Fruit fly (Drosophila melanogaster) whole organism, prepupa: ENCODE results near the gene Syx18.

Experiments used
- Blimp-1 ChIP-seq: fragments of 200-800 bp; sonication (Bioruptor generic); optimal IDR thresholded peaks from 3 replicates; lab custom pipeline; 2017; ENCODE audit warnings: missing biosample characterization, missing genetic modification characterization, mild to moderate bottlenecking, moderate library complexity, missing genetic modification reagents
- CG10631 ChIP-seq: fragments of 200-800 bp; sonication (Bioruptor generic); optimal IDR thresholded peaks from 2 replicates; lab custom pipeline; 2016; ENCODE audit warnings: missing biosample characterization, missing genetic modification characterization
- CG1621 ChIP-seq: fragments of 200-800 bp; sonication (Bioruptor generic); optimal IDR thresholded peaks from 3 replicates; lab custom pipeline; 2018; ENCODE audit warnings: missing biosample characterization, mild to moderate bottlenecking, missing genetic modification characterization
- CG16779 ChIP-seq: fragments of 200-800 bp; sonication (Bioruptor generic); optimal IDR thresholded peaks from 3 replicates; lab custom pipeline; 2017; ENCODE audit warnings: missing biosample characterization, mild to moderate bottlenecking, missing genetic modification characterization
- CG3032 ChIP-seq: fragments of 200-800 bp; optimal IDR thresholded peaks from 2 replicates; lab custom pipeline; 2019; ENCODE audit warnings: missing biosample characterization, mild to moderate bottlenecking, missing genetic modification characterization, moderate library complexity
- CG32006 ChIP-seq: fragments of 200-800 bp; sonication (Bioruptor generic); optimal IDR thresholded peaks from 3 replicates; lab custom pipeline; 2017; ENCODE audit warnings: missing biosample characterization, mild to moderate bottlenecking, missing genetic modification characterization
- CG6163 ChIP-seq: fragments of 200-800 bp; sonication (Bioruptor generic); IDR thresholded peaks from 3 replicates; pipeline ENCODE4 v1.3.6; 2022; ENCODE audit warnings: missing biosample characterization, missing genetic modification characterization
- CG6792 ChIP-seq: fragments of 200-800 bp; sonication (Bioruptor generic); optimal IDR thresholded peaks from 3 replicates; lab custom pipeline; 2016; ENCODE audit warnings: missing biosample characterization, missing genetic modification characterization
- CG6808 ChIP-seq: fragments of 200-800 bp; sonication (Bioruptor generic); optimal IDR thresholded peaks from 3 replicates; lab custom pipeline; 2017; ENCODE audit warnings: missing biosample characterization, missing genetic modification characterization, mild to moderate bottlenecking, moderate library complexity, missing genetic modification reagents
- CG6854 ChIP-seq: fragments of 200-800 bp; sonication (Bioruptor generic); optimal IDR thresholded peaks from 2 replicates; lab custom pipeline; 2017; ENCODE audit warnings: missing biosample characterization, mild to moderate bottlenecking, missing genetic modification characterization
- CG8119 ChIP-seq: fragments of 200-800 bp; sonication (Bioruptor generic); IDR thresholded peaks from 3 replicates; pipeline ENCODE4 v1.3.6; 2022; ENCODE audit warnings: missing biosample characterization, missing genetic modification characterization
- CG8319 ChIP-seq: fragments of 200-800 bp; sonication (Bioruptor generic); optimal IDR thresholded peaks from 3 replicates; lab custom pipeline; 2016; ENCODE audit warnings: missing biosample characterization, missing genetic modification characterization
- CG8632 ChIP-seq: fragments of 200-800 bp; sonication (Bioruptor generic); optimal IDR thresholded peaks from 3 replicates; lab custom pipeline; 2016; ENCODE audit warnings: missing biosample characterization, missing genetic modification characterization
- Eip75B ChIP-seq: fragments of 200-800 bp; sonication (Bioruptor generic); optimal IDR thresholded peaks from 3 replicates; lab custom pipeline; 2016; ENCODE audit warnings: missing biosample characterization, missing genetic modification characterization
- Eip78C ChIP-seq: fragments of 200-800 bp; sonication (Bioruptor generic); peaks from one replicate; lab custom pipeline; 2016; ENCODE audit warnings: missing biosample characterization, missing genetic modification characterization
- Ets21C ChIP-seq: fragments of 200-800 bp; sonication (Bioruptor generic); optimal IDR thresholded peaks from 3 replicates; lab custom pipeline; 2016; ENCODE audit warnings: missing biosample characterization, missing genetic modification characterization
- Ets96B ChIP-seq: fragments of 200-800 bp; optimal IDR thresholded peaks from 2 replicates; lab custom pipeline; 2019; ENCODE audit warnings: missing biosample characterization, mild to moderate bottlenecking, missing genetic modification characterization, moderate library complexity
- Gug ChIP-seq: fragments of 200-800 bp; sonication (Bioruptor generic); IDR thresholded peaks from 2 replicates; pipeline ENCODE4 v1.3.6; 2022; ENCODE audit warnings: missing biosample characterization, missing genetic modification characterization
- Hr38 ChIP-seq: sonication (Bioruptor generic); optimal IDR thresholded peaks from 2 replicates; lab custom pipeline; 2016; ENCODE audit warnings: missing biosample characterization, missing genetic modification characterization
- Lpt ChIP-seq: fragments of 200-800 bp; sonication (Bioruptor generic); optimal IDR thresholded peaks from 3 replicates; lab custom pipeline; 2016; ENCODE audit warnings: missing biosample characterization, missing genetic modification characterization
- Met ChIP-seq: fragments of 200-800 bp; sonication (Bioruptor generic); optimal IDR thresholded peaks from 3 replicates; lab custom pipeline; 2016; ENCODE audit warnings: missing biosample characterization, missing genetic modification characterization
- OdsH ChIP-seq: fragments of 200-800 bp; sonication (Bioruptor generic); optimal IDR thresholded peaks from 3 replicates; lab custom pipeline; 2016; ENCODE audit warnings: missing biosample characterization, missing genetic modification characterization
- Sox102F ChIP-seq: fragments of 200-800 bp; sonication (Bioruptor generic); optimal IDR thresholded peaks from 2 replicates; lab custom pipeline; 2016; ENCODE audit warnings: missing biosample characterization, mild to moderate bottlenecking, missing genetic modification characterization
- Sox14 ChIP-seq: fragments of 200-800 bp; sonication (Bioruptor generic); optimal IDR thresholded peaks from 3 replicates; lab custom pipeline; 2016; ENCODE audit warnings: missing biosample characterization, missing genetic modification characterization
- Sox15 ChIP-seq: fragments of 200-800 bp; sonication (Bioruptor generic); optimal IDR thresholded peaks from 3 replicates; lab custom pipeline; 2016; ENCODE audit warnings: missing biosample characterization, missing genetic modification characterization
- achi ChIP-seq: fragments of 200-800 bp; sonication (Bioruptor generic); optimal IDR thresholded peaks from 3 replicates; lab custom pipeline; 2016; ENCODE audit warnings: missing biosample characterization, missing genetic modification characterization
- dsx ChIP-seq: fragments of 200-800 bp; optimal IDR thresholded peaks from 3 replicates; lab custom pipeline; 2019; ENCODE audit warnings: missing biosample characterization, mild to moderate bottlenecking, missing genetic modification characterization, moderate library complexity; ENCODE audit not compliant: poor library complexity, severe bottlenecking
- eg ChIP-seq: fragments of 200-800 bp; sonication (Bioruptor generic); IDR thresholded peaks from 3 replicates; pipeline ENCODE4 v1.3.6; 2022; ENCODE audit warnings: missing biosample characterization, missing genetic modification characterization
- esn ChIP-seq: fragments of 200-800 bp; sonication (Bioruptor generic); optimal IDR thresholded peaks from 2 replicates; lab custom pipeline; 2016; ENCODE audit warnings: missing biosample characterization, mild to moderate bottlenecking, missing genetic modification characterization, moderate library complexity
- fd59A ChIP-seq: fragments of 200-800 bp; sonication (Bioruptor generic); optimal IDR thresholded peaks from 2 replicates; lab custom pipeline; 2017; ENCODE audit warnings: missing biosample characterization, mild to moderate bottlenecking, missing genetic modification characterization, missing genetic modification reagents
- fd85E ChIP-seq: fragments of 200-800 bp; sonication (Bioruptor generic); optimal IDR thresholded peaks from 3 replicates; lab custom pipeline; 2016; ENCODE audit warnings: missing biosample characterization, missing genetic modification characterization
- lz ChIP-seq: fragments of 200-800 bp; sonication (Bioruptor generic); optimal IDR thresholded peaks from 3 replicates; lab custom pipeline; 2016; ENCODE audit warnings: missing biosample characterization, missing genetic modification characterization
- net ChIP-seq: fragments of 200-800 bp; sonication (Bioruptor generic); optimal IDR thresholded peaks from 3 replicates; lab custom pipeline; 2016; ENCODE audit warnings: missing biosample characterization, missing genetic modification characterization
- pdm3 ChIP-seq: fragments of 200-800 bp; sonication (Bioruptor generic); optimal IDR thresholded peaks from 3 replicates; lab custom pipeline; 2016; ENCODE audit warnings: missing biosample characterization, missing genetic modification characterization
- salr ChIP-seq, 2 experiments: fragments of 200-800 bp; sonication (Bioruptor generic); optimal IDR thresholded peaks; 3 replicates each; lab custom pipeline; 2016 to 2018; ENCODE audit warnings: missing biosample characterization in 2 of 2, missing genetic modification characterization in 2 of 2, mild to moderate bottlenecking in 1 of 2
- spab ChIP-seq: fragments of 200-800 bp; sonication (Bioruptor generic); optimal IDR thresholded peaks from 2 replicates; lab custom pipeline; 2017; ENCODE audit warnings: missing biosample characterization, mild to moderate bottlenecking, missing genetic modification characterization, missing genetic modification reagents
- ss ChIP-seq, 2 experiments: fragments of 200-800 bp; sonication (Bioruptor generic); optimal IDR thresholded peaks; 2 replicates in 1 of 2; 3 replicates in 1 of 2; lab custom pipeline; 2017 to 2018; ENCODE audit warnings: mild to moderate bottlenecking in 2 of 2, missing biosample characterization in 2 of 2, missing genetic modification characterization in 2 of 2, moderate library complexity in 1 of 2
- svp ChIP-seq: fragments of 200-800 bp; sonication (Bioruptor generic); peaks from one replicate; lab custom pipeline; 2016; ENCODE audit warnings: missing biosample characterization, missing genetic modification characterization
- topi ChIP-seq: fragments of 200-800 bp; sonication (Bioruptor generic); optimal IDR thresholded peaks from 3 replicates; lab custom pipeline; 2016; ENCODE audit warnings: missing biosample characterization, missing genetic modification characterization
- vri ChIP-seq: fragments of 200-800 bp; sonication (Bioruptor generic); optimal IDR thresholded peaks from 3 replicates; lab custom pipeline; 2016; ENCODE audit warnings: missing biosample characterization, mild to moderate bottlenecking, missing genetic modification characterization

The Syx18 gene

dm6 chr3R:24598549-24599204, 26.7 kb downstream of the Syx18 start (continued):
- TF ChIP-seq Sox15 (GFP tag; lab: Kevin White, UChicago) (no peak), CG1621 (peak; percentile 41), CG8119 (peak; percentile 61), CG8632 (GFP tag; lab: Kevin White, UChicago) (no peak), fd59A (no peak), Ets21C (no peak), CG10631 (GFP tag; lab: Kevin White, UChicago) (peak; percentile 49), CG32006 (peak; percentile 86), Sox102F (GFP tag; lab: Kevin White, UChicago) (no peak), Hr38 (GFP tag; lab: Kevin White, UChicago) (no peak), CG6163 (0 out of 3 replicates have a peak, but pooled peaks have one; percentile 21), Gug (GFP tag; lab: Robert Waterston, UW) (peak; percentile 37; the same call in 1 of the 2 replicates), Eip75B (GFP tag; lab: Kevin White, UChicago) (no peak), net (GFP tag; lab: Kevin White, UChicago) (peak; percentile 49), pdm3 (GFP tag; lab: Kevin White, UChicago) (peak; percentile 53), lz (no peak), CG6854 (GFP tag; lab: Kevin White, UChicago) (peak; percentile 3), CG6792 (GFP tag; lab: Kevin White, UChicago) (peak; percentile 6), topi (GFP tag; lab: Kevin White, UChicago) (peak; percentile 30), salr (GFP tag; optimal IDR thresholded peaks at IDR 0.05; lab: Kevin White, UChicago) (no peak), achi (peak; percentile 47), Eip78C (GFP tag; lab: Kevin White, UChicago) (peak; percentile 85), ss (GFP tag; optimal IDR thresholded peaks at IDR 0.05; lab: Kevin White, UChicago) (peak in 1 of 2 experiments; percentile 7), Lpt (GFP tag; lab: Kevin White, UChicago) (peak; percentile 30), fd85E (GFP tag; lab: Kevin White, UChicago) (no peak), eg (GFP tag; lab: Robert Waterston, UW) (peak; percentile 57; the same call in 2 of the 3 replicates), Sox14 (GFP tag; lab: Kevin White, UChicago) (peak; percentile 30), Ets96B (peak; percentile 11)

- TF ChIP-seq vri (peak; percentile 41), CG1621 (no peak), Met (no peak)
These were observed 28.5 kb downstream of the Syx18 start for dm6 chr3R:24596881-24597280.

dm6 chr3R:24595330-24596114, 29.8 kb downstream of the Syx18 start:
- TF ChIP-seq esn (GFP tag; lab: Kevin White, UChicago) (no peak), Eip78C (GFP tag; lab: Kevin White, UChicago) (peak; percentile 66), CG6163 (no peak), eg (GFP tag; lab: Robert Waterston, UW) (0 out of 3 replicates have a peak, but pooled peaks have one; percentile 29), fd59A (no peak), spab (GFP tag; lab: Kevin White, UChicago) (no peak), CG6808 (GFP tag; lab: Kevin White, UChicago) (peak; percentile 14), CG8632 (GFP tag; lab: Kevin White, UChicago) (no peak), ss (GFP tag; optimal IDR thresholded peaks at IDR 0.05; lab: Kevin White, UChicago) (peak; percentile 15 to 53), fd85E (GFP tag; lab: Kevin White, UChicago) (peak; percentile 4)

DNA sequence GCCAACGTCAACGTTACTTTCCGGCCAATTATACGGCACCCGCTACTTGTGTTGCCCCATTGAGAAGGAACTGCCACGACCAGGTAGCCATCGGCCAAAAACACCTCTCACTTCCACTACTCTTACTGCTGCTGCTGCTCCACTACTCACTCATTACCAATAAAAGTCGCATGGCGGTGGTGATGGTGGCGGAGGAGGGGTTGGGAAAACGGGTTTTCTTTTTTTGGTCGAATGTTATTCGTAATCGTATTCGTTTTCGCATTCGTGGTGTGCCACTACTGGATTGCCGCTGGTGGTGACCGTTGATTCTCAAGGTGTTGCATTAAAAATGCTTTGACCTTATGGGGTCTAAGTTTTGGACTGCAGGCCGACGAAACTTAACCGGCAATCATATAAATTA, 31.6 kb downstream of the Syx18 start:
- TF ChIP-seq Blimp-1 (GFP tag; lab: Kevin White, UChicago) (peak; percentile 30), CG8319 (GFP tag; lab: Kevin White, UChicago) (peak; percentile 55), OdsH (GFP tag; lab: Kevin White, UChicago) (no peak), CG6792 (GFP tag; lab: Kevin White, UChicago) (no peak), svp (GFP tag; lab: Kevin White, UChicago) (no peak), Eip78C (GFP tag; lab: Kevin White, UChicago) (peak; percentile 46), CG16779 (tag; lab: Kevin White, UChicago) (no peak), CG1621 (peak; percentile 11), dsx (peak; percentile 44), ss (GFP tag; optimal IDR thresholded peaks at IDR 0.05; lab: Kevin White, UChicago) (peak; percentile 20 to 70), CG3032 (tag; lab: Kevin White, UChicago) (no peak), CG6163 (peak; percentile 46; the same call in 1 of the 3 replicates)
